Fruit fly (Drosophila melanogaster): Measurements from ENCODE around the gene NijA.

Gene NijA

DNA sequence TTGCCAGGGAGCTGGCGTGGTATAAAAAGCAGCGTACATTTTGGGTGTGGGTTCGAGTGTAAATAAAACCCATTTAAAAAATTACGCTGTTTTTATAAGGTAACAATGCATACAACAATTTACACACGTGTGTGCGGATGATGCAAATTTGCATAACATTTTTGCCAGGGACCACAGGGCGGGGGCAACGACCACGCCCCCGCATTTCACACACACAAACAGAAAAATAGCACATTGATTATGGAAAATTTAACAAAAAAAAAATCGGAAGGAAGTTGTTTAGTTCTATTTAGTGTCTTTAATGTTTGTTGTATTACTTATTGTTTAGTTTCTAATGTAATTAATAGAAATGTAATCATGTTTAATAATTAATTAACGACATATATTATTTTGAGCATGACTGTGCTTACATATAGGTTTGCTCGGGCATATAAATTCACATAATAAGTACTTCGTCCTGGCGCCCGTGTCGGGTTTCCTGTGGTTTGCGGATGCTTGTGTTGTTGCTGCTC lies 7.9 kb upstream of the NijA start (continued):
- TF ChIP-seq CG17912 (GFP tag; optimal IDR thresholded peaks at IDR 0.05) (no peak), NK7.1 (GFP tag; optimal IDR thresholded peaks at IDR 0.05) (no peak), CG13287 (GFP tag; IDR thresholded peaks at IDR 0.05; ENCODE audit: partially characterized antibody) (no peak), CG18011 (GFP tag; optimal IDR thresholded peaks at IDR 0.05) (no peak), gem (tag; optimal IDR thresholded peaks at IDR 0.05) (peak; percentile 1), slbo (GFP tag; IDR thresholded peaks at IDR 0.05) (0 out of 2 replicates have a peak, but pooled peaks have one; percentile 11), CG18599 (GFP tag; optimal IDR thresholded peaks at IDR 0.05) (peak; percentile 56), Atf6 (GFP tag; IDR thresholded peaks at IDR 0.05) (0 out of 2 replicates have a peak, but pooled peaks have one; percentile 28), lab (GFP tag; optimal IDR thresholded peaks at IDR 0.05) (peak; percentile 35), CG2875 (GFP tag; optimal IDR thresholded peaks at IDR 0.05) (no peak), zfh2 (GFP tag; optimal IDR thresholded peaks at IDR 0.05) (no peak), kay (GFP tag; optimal IDR thresholded peaks at IDR 0.05) (no peak), CG11696 (GFP tag; IDR thresholded peaks at IDR 0.05) (peak; percentile 41; the same call in 1 of the 2 replicates), CG14050 (GFP tag; IDR thresholded peaks at IDR 0.05) (no peak), esg (GFP tag; conservative IDR thresholded peaks at IDR 0.05) (0 out of 2 replicates have a peak, but pooled peaks have one; percentile 5), Ets97D (GFP tag; optimal IDR thresholded peaks at IDR 0.05) (no peak), Drgx (GFP tag; IDR thresholded peaks at IDR 0.05) (peak; percentile 7; the same call in 1 of the 2 replicates), CG1529 (GFP tag; optimal IDR thresholded peaks at IDR 0.05) (no peak), CG3163 (GFP tag; optimal IDR thresholded peaks at IDR 0.05) (no peak)

- peak; percentile 4 for TF ChIP-seq Med (GFP tag)
- TF ChIP-seq CG8388 (GFP tag; optimal IDR thresholded peaks at IDR 0.05), result no peak
- no peak for TF ChIP-seq CG14014 (GFP tag; IDR thresholded peaks at IDR 0.05)
- TF ChIP-seq h (optimal IDR thresholded peaks at IDR 0.05), result no peak
- TF ChIP-seq CG12219 (GFP tag; optimal IDR thresholded peaks at IDR 0.05), result no peak
- 0 out of 2 replicates have a peak, but pooled peaks have one; percentile 6 for TF ChIP-seq H2.0 (GFP tag; IDR thresholded peaks at IDR 0.05)
- TF ChIP-seq chinmo (GFP tag; IDR thresholded peaks at IDR 0.05; ENCODE audit: partially characterized antibody), result 0 out of 4 replicates have a peak, but pooled peaks have one; percentile 36
- TF ChIP-seq shn (GFP tag; optimal IDR thresholded peaks at IDR 0.05), result no peak
- TF ChIP-seq Usf (GFP tag; optimal IDR thresholded peaks at IDR 0.05), result no peak
- peak; percentile 18 for TF ChIP-seq chn (GFP tag; optimal IDR thresholded peaks at IDR 0.05)
- no peak for TF ChIP-seq E2f1 (GFP tag; IDR thresholded peaks at IDR 0.05)
- no peak for TF ChIP-seq lov (optimal IDR thresholded peaks at IDR 0.05)
- 0 out of 3 replicates have a peak, but pooled peaks have one; percentile 53 for TF ChIP-seq lov (GFP tag; IDR thresholded peaks at IDR 0.05)
- TF ChIP-seq CG4282 (GFP tag; optimal IDR thresholded peaks at IDR 0.05), result no peak
- TF ChIP-seq Sox102F (GFP tag; optimal IDR thresholded peaks at IDR 0.05), result no peak
- TF ChIP-seq maf-S (GFP tag; optimal IDR thresholded peaks at IDR 0.05), result no peak
- TF ChIP-seq sens (GFP tag), result peak; percentile 4
- TF ChIP-seq CG3847 (GFP tag; IDR thresholded peaks at IDR 0.05), result no peak
- TF ChIP-seq dysf (GFP tag; IDR thresholded peaks at IDR 0.05), result peak; percentile 23; the same call in 1 of the 3 replicates
- no peak for TF ChIP-seq en (GFP tag; optimal IDR thresholded peaks at IDR 0.05)
- TF ChIP-seq aop (GFP tag; IDR thresholded peaks at IDR 0.05), result no peak
- TF ChIP-seq GATAe (GFP tag; conservative IDR thresholded peaks at IDR 0.05), result no peak
- TF ChIP-seq mirr (GFP tag; optimal IDR thresholded peaks at IDR 0.05), result peak; percentile 38
- no peak for TF ChIP-seq CG13624 (GFP tag; optimal IDR thresholded peaks at IDR 0.05)
- TF ChIP-seq crol (GFP tag; IDR thresholded peaks at IDR 0.05), result no peak
- no peak for TF ChIP-seq Trl (optimal IDR thresholded peaks at IDR 0.05)
- TF ChIP-seq Trl (GFP tag; optimal IDR thresholded peaks at IDR 0.05), result no peak
- no peak for TF ChIP-seq CG6272 (GFP tag; IDR thresholded peaks at IDR 0.05)
- TF ChIP-seq CG12104 (GFP tag; optimal IDR thresholded peaks at IDR 0.05), result no peak
- TF ChIP-seq eve (GFP tag; optimal IDR thresholded peaks at IDR 0.05), result no peak
- peak; percentile 62 for TF ChIP-seq abd-A (tag; optimal IDR thresholded peaks at IDR 0.05)
- 0 out of 3 replicates have a peak, but pooled peaks have one; percentile 9 for TF ChIP-seq CG34422 (GFP tag; IDR thresholded peaks at IDR 0.05)
Measured at dm6 chr3L:10702216-10702615, 5.5 kb upstream of the NijA start.
